Fruit fly (Drosophila melanogaster) whole organism: Measurements from ENCODE around the gene CG33639.

ENCODE experiments used
- CG8478 ChIP-seq: fragments of >200 bp; optimal IDR thresholded peaks from 2 replicates; lab custom pipeline; 2018; ENCODE audit warnings: inconsistent platforms
- Dll ChIP-seq: fragments of >200 bp; optimal IDR thresholded peaks from 2 replicates; lab custom pipeline; 2017
- EcR ChIP-seq, 2 experiments: fragments of >200 bp; optimal IDR thresholded peaks; 2 replicates each; lab custom pipeline; 2017; ENCODE audit warnings: missing biosample characterization in 2 of 2, missing genetic modification characterization in 2 of 2, missing genetic modification reagents in 2 of 2
- pan ChIP-seq: fragments of >200 bp; optimal IDR thresholded peaks from 2 replicates; lab custom pipeline; 2017
- psq ChIP-seq: fragments of >200 bp; optimal IDR thresholded peaks from 2 replicates; lab custom pipeline; 2017
- usp ChIP-seq: fragments of >200 bp; optimal IDR thresholded peaks from 2 replicates; lab custom pipeline; 2017; ENCODE audit warnings: missing biosample characterization, missing genetic modification characterization, mixed read lengths

Gene CG33639

dm6 chrX:18251910-18252309, 26.0 kb upstream of the CG33639 start:
- no peak for TF ChIP-seq EcR (GFP tag; optimal IDR thresholded peaks at IDR 0.05; lab: Kevin White, UChicago)
- no peak for TF ChIP-seq usp
- TF ChIP-seq CG8478 (lab: Kevin White, UChicago), result no peak
- TF ChIP-seq psq, result no peak
- TF ChIP-seq Dll (lab: Kevin White, UChicago), result no peak
- no peak for TF ChIP-seq pan

dm6 chrX:18248267-18248666, 22.4 kb upstream of the CG33639 start:
- TF ChIP-seq CG8478 (lab: Kevin White, UChicago) (no peak), pan (no peak), psq (no peak), Dll (lab: Kevin White, UChicago) (no peak), usp (no peak), EcR (GFP tag; optimal IDR thresholded peaks at IDR 0.05; lab: Kevin White, UChicago) (no peak)

dm6 chrX:18246842-18247241, 21.0 kb upstream of the CG33639 start:
- no peak for TF ChIP-seq pan
- no peak for TF ChIP-seq CG8478 (lab: Kevin White, UChicago)
- no peak for TF ChIP-seq usp
- no peak for TF ChIP-seq Dll (lab: Kevin White, UChicago)
- no peak for TF ChIP-seq EcR (GFP tag; optimal IDR thresholded peaks at IDR 0.05; lab: Kevin White, UChicago)

dm6 chrX:18245182-18245581, 19.3 kb upstream of the CG33639 start:
- TF ChIP-seq psq, result no peak
- no peak for TF ChIP-seq usp
- no peak for TF ChIP-seq EcR (GFP tag; optimal IDR thresholded peaks at IDR 0.05; lab: Kevin White, UChicago)
- no peak for TF ChIP-seq CG8478 (lab: Kevin White, UChicago)
- no peak for TF ChIP-seq Dll (lab: Kevin White, UChicago)

- TF ChIP-seq psq, result no peak
- peak; percentile 70 for TF ChIP-seq Dll (lab: Kevin White, UChicago)
Measured at dm6 chrX:18243376-18244272, 17.7 kb upstream of the CG33639 start.

- TF ChIP-seq CG8478 (lab: Kevin White, UChicago) (no peak), psq (no peak), EcR (GFP tag; optimal IDR thresholded peaks at IDR 0.05; lab: Kevin White, UChicago) (no peak), Dll (lab: Kevin White, UChicago) (no peak), usp (no peak), pan (no peak)
Measured at dm6 chrX:18243184-18243375, 17.2 kb upstream of the CG33639 start, which contains the start of gene upd2. Gene upd2 (minus strand): TSS chrX:18243284.

dm6 chrX:18241267-18241666, 15.4 kb upstream of the CG33639 start:
- TF ChIP-seq usp (no peak), Dll (lab: Kevin White, UChicago) (no peak), CG8478 (lab: Kevin White, UChicago) (no peak), pan (no peak)

dm6 chrX:18239301-18239700, 13.4 kb upstream of the CG33639 start:
- no peak for TF ChIP-seq usp

dm6 chrX:18238449-18238848, 12.6 kb upstream of the CG33639 start:
- TF ChIP-seq psq, result no peak
- TF ChIP-seq EcR (GFP tag; optimal IDR thresholded peaks at IDR 0.05; lab: Kevin White, UChicago), result no peak
- no peak for TF ChIP-seq Dll (lab: Kevin White, UChicago)
- no peak for TF ChIP-seq CG8478 (lab: Kevin White, UChicago)
- no peak for TF ChIP-seq usp
- TF ChIP-seq pan, result no peak

- TF ChIP-seq pan (no peak), CG8478 (lab: Kevin White, UChicago) (no peak), psq (no peak), usp (no peak), Dll (lab: Kevin White, UChicago) (no peak), EcR (GFP tag; optimal IDR thresholded peaks at IDR 0.05; lab: Kevin White, UChicago) (no peak)
Measured at dm6 chrX:18237886-18238285, 12.0 kb upstream of the CG33639 start.

dm6 chrX:18208930-18209477, 16.9 kb downstream of the CG33639 start, which contains the start of gene Him:
Gene Him (plus strand): TSS chrX:18209427.
- no peak for TF ChIP-seq Dll (lab: Kevin White, UChicago)
- no peak for TF ChIP-seq pan
- TF ChIP-seq CG8478 (lab: Kevin White, UChicago), result no peak
- TF ChIP-seq EcR (GFP tag; optimal IDR thresholded peaks at IDR 0.05; lab: Kevin White, UChicago), result no peak
- TF ChIP-seq usp, result no peak
- TF ChIP-seq psq, result no peak

dm6 chrX:18208079-18208865, 17.6 kb downstream of the CG33639 start:
- TF ChIP-seq EcR (GFP tag; optimal IDR thresholded peaks at IDR 0.05; lab: Kevin White, UChicago) (no peak), CG8478 (lab: Kevin White, UChicago) (no peak), psq (no peak), pan (no peak), usp (no peak), Dll (lab: Kevin White, UChicago) (no peak)

- TF ChIP-seq usp (no peak), CG8478 (lab: Kevin White, UChicago) (no peak), EcR (GFP tag; optimal IDR thresholded peaks at IDR 0.05; lab: Kevin White, UChicago) (no peak), psq (no peak), pan (no peak), Dll (lab: Kevin White, UChicago) (no peak)
Measured at dm6 chrX:18207533-18207932, 18.3 kb downstream of the CG33639 start.
